Worm (Caenorhabditis elegans) whole organism, L2 larva: ENCODE measurements around the gene F35E8.2.

ENCODE experiments used
- elt-1 ChIP-seq: fragments of 150-350 bp; optimal IDR thresholded peaks from 2 replicates; lab custom pipeline; 2014; ENCODE audit warnings: missing biosample characterization, missing genetic modification characterization
- mdl-1 ChIP-seq, 2 experiments: fragments of 150-350 bp in 1 of 2; sonication (generic microtip) in 1 of 2; optimal IDR thresholded peaks; 2 replicates each; lab custom pipeline; 2017; ENCODE audit warnings: missing biosample characterization in 2 of 2, missing genetic modification characterization in 2 of 2
- nhr-21 ChIP-seq: fragments of 150-350 bp; optimal IDR thresholded peaks from 2 replicates; lab custom pipeline; 2014; ENCODE audit warnings: missing biosample characterization, missing genetic modification characterization
- nhr-237 ChIP-seq: fragments of 150-350 bp; optimal IDR thresholded peaks from 2 replicates; lab custom pipeline; 2014; ENCODE audit warnings: missing biosample characterization, missing genetic modification characterization
- nhr-6 ChIP-seq: fragments of 150-350 bp; optimal IDR thresholded peaks from 2 replicates; lab custom pipeline; 2014; ENCODE audit warnings: missing biosample characterization, missing genetic modification characterization
- nhr-77 ChIP-seq: fragments of 150-350 bp; optimal IDR thresholded peaks from 2 replicates; lab custom pipeline; 2014; ENCODE audit warnings: missing biosample characterization, missing genetic modification characterization
- unc-39 ChIP-seq: fragments of 150-350 bp; optimal IDR thresholded peaks from 2 replicates; lab custom pipeline; 2014; ENCODE audit warnings: missing biosample characterization, missing genetic modification characterization
- unc-62 ChIP-seq: fragments of 150-350 bp; optimal IDR thresholded peaks from 2 replicates; lab custom pipeline; 2014; ENCODE audit warnings: missing biosample characterization, missing genetic modification reagents, missing genetic modification characterization
- ztf-11 ChIP-seq: sonication (generic microtip); optimal IDR thresholded peaks from 2 replicates; lab custom pipeline; 2017; ENCODE audit warnings: missing biosample characterization, missing genetic modification characterization
- ztf-4 ChIP-seq: fragments of 150-350 bp; optimal IDR thresholded peaks from 2 replicates; lab custom pipeline; 2014; ENCODE audit warnings: missing biosample characterization, missing genetic modification characterization

- TF ChIP-seq nhr-21 (tag; lab: Kevin White, UChicago) (no peak), nhr-77 (tag; lab: Kevin White, UChicago) (no peak), mdl-1 (tag; optimal IDR thresholded peaks at IDR 0.05; lab: Kevin White, UChicago) (no peak), elt-1 (tag; lab: Kevin White, UChicago) (no peak), ztf-4 (tag; lab: Kevin White, UChicago) (no peak), unc-39 (no peak), ztf-11 (tag; lab: Kevin White, UChicago) (no peak), unc-62 (GFP tag; lab: Kevin White, UChicago) (no peak), nhr-237 (tag; lab: Kevin White, UChicago) (no peak), nhr-6 (tag; lab: Kevin White, UChicago) (no peak)
Observed at ce11 chrV:15892696-15893095, 12.8 kb upstream of the F35E8.2 start, which contains the start of gene T06C12.11.
